Worm (Caenorhabditis elegans) whole organism, L4/young adult: ENCODE data around the gene R07B1.6.

Experiments
- W03F9.2 ChIP-seq: fragments of 150-350 bp; optimal IDR thresholded peaks from 2 replicates; lab custom pipeline; 2014; ENCODE audit warnings: missing biosample characterization, missing genetic modification characterization
- dao-5 ChIP-seq: sonication (generic microtip); optimal IDR thresholded peaks from 2 replicates; lab custom pipeline; 2016; ENCODE audit warnings: missing genotype, missing genetic modification characterization, moderate library complexity, missing compliant biosample characterization
- him-1 ChIP-seq: sonication (generic microtip); optimal IDR thresholded peaks from 2 replicates; lab custom pipeline; 2016; ENCODE audit warnings: missing genotype, missing genetic modification reagents, missing genetic modification characterization, missing compliant biosample characterization

DNA sequence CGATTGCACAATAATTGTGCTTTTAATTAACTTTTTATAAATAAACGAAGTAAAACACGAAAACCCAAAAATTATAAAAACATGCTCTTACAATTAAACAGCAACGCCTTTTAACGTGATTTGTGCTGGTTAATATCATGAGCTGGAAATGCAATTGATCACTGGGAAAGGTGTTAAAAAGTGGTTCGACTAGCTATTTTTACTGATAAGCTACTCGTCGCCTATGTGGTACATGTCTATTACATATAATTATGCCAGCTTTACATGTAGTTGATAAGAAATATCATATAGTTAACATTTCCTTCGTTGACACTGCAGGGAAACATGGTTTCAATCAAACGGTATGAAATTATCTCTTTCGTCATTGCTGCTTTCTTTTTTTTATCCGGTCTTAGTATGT lies 8.4 kb upstream of the R07B1.6 start, which contains the start of gene scav-5:
- TF ChIP-seq him-1 (tag; lab: Kevin White, UChicago) (no peak), dao-5 (tag; lab: Kevin White, UChicago) (no peak), W03F9.2 (no peak)
